Fruit fly (Drosophila melanogaster) whole organism, embryonic: ENCODE data around the gene Jhbp5.

ENCODE experiments used
- Abd-B ChIP-seq: fragments of 200-800 bp; sonication (Bioruptor generic); optimal IDR thresholded peaks from 2 replicates; lab custom pipeline; 2018; ENCODE audit warnings: missing biosample characterization, mild to moderate bottlenecking, missing genetic modification characterization, moderate library complexity
- Antp ChIP-seq: fragments of 200-800 bp; sonication (Bioruptor generic); optimal IDR thresholded peaks from 3 replicates; lab custom pipeline; 2016; ENCODE audit warnings: missing biosample characterization, missing genetic modification characterization
- Atf-2 ChIP-seq: fragments of 200-800 bp; sonication (Bioruptor generic); optimal IDR thresholded peaks from 2 replicates; lab custom pipeline; 2016; ENCODE audit warnings: missing biosample characterization, missing genetic modification characterization
- Bgb ChIP-seq: fragments of 200-800 bp; sonication (Bioruptor generic); IDR thresholded peaks from 2 replicates; pipeline ENCODE4 v1.3.6; 2022; ENCODE audit warnings: missing biosample characterization, missing genetic modification characterization; ENCODE audit not compliant: partially characterized antibody
- CG10321 ChIP-seq: fragments of 200-800 bp; sonication (Bioruptor generic); IDR thresholded peaks from 2 replicates; pipeline ENCODE4 v1.3.6; 2022; ENCODE audit warnings: missing biosample characterization, missing genetic modification characterization
- CG10543 ChIP-seq: fragments of 200-800 bp; sonication (Bioruptor generic); optimal IDR thresholded peaks from 3 replicates; lab custom pipeline; 2017; ENCODE audit warnings: missing biosample characterization, mild to moderate bottlenecking, missing genetic modification characterization, moderate library complexity
- CG11456 ChIP-seq: fragments of 200-800 bp; sonication (Bioruptor generic); IDR thresholded peaks from 3 replicates; pipeline ENCODE4 v1.3.6; 2022; ENCODE audit warnings: missing biosample characterization, missing genetic modification characterization
- CG11560 ChIP-seq: fragments of 200-800 bp; sonication (Bioruptor generic); IDR thresholded peaks from 3 replicates; pipeline ENCODE4 v1.3.6; 2022; ENCODE audit warnings: missing biosample characterization, missing genetic modification characterization
- CG13287 ChIP-seq: fragments of 200-800 bp; sonication (Bioruptor generic); IDR thresholded peaks from 2 replicates; pipeline ENCODE4 v1.3.6; 2022; ENCODE audit warnings: missing biosample characterization, missing genetic modification characterization; ENCODE audit not compliant: partially characterized antibody
- CG1603 ChIP-seq: fragments of 200-800 bp; sonication (Bioruptor generic); optimal IDR thresholded peaks from 2 replicates; lab custom pipeline; 2019; ENCODE audit warnings: missing biosample characterization, mild to moderate bottlenecking, missing genetic modification characterization, moderate library complexity
- CG16813 ChIP-seq: fragments of 200-800 bp; sonication (Bioruptor generic); IDR thresholded peaks from 3 replicates; pipeline ENCODE4 v1.3.6; 2022; ENCODE audit warnings: missing biosample characterization, missing genetic modification characterization; ENCODE audit not compliant: partially characterized antibody
- CG17328 ChIP-seq: fragments of 200-800 bp; sonication (Bioruptor generic); IDR thresholded peaks from 2 replicates; pipeline ENCODE4 v1.3.6; 2022; ENCODE audit warnings: missing biosample characterization, missing genetic modification characterization
- CG17361 ChIP-seq: fragments of 200-800 bp; sonication (Bioruptor generic); IDR thresholded peaks from 3 replicates; pipeline ENCODE4 v1.3.6; 2022; ENCODE audit warnings: missing biosample characterization, missing genetic modification characterization
- CG18599 ChIP-seq: fragments of 200-800 bp; sonication (Bioruptor generic); optimal IDR thresholded peaks from 3 replicates; lab custom pipeline; 2017; ENCODE audit warnings: missing biosample characterization, missing genetic modification characterization, mild to moderate bottlenecking, moderate library complexity, missing genetic modification reagents
- CG32532 ChIP-seq: fragments of 200-800 bp; sonication (Bioruptor generic); IDR thresholded peaks from 2 replicates; pipeline ENCODE4 v1.3.6; 2022; ENCODE audit warnings: missing biosample characterization, missing genetic modification characterization
- CG3281 ChIP-seq: fragments of 200-800 bp; sonication (Bioruptor generic); optimal IDR thresholded peaks from 3 replicates; lab custom pipeline; 2017; ENCODE audit warnings: missing biosample characterization, mild to moderate bottlenecking, missing genetic modification characterization
- CG3407 ChIP-seq: fragments of 200-800 bp; sonication (Bioruptor generic); optimal IDR thresholded peaks from 2 replicates; lab custom pipeline; 2018; ENCODE audit warnings: missing biosample characterization, mild to moderate bottlenecking, missing genetic modification characterization
- CG34422 ChIP-seq: fragments of 200-800 bp; sonication (Bioruptor generic); IDR thresholded peaks from 3 replicates; pipeline ENCODE4 v1.3.6; 2022; ENCODE audit warnings: missing biosample characterization, missing genetic modification characterization
- CG4730 ChIP-seq: fragments of 200-800 bp; sonication (Bioruptor generic); IDR thresholded peaks from 2 replicates; pipeline ENCODE4 v1.3.6; 2022; ENCODE audit warnings: missing biosample characterization, missing genetic modification characterization
- CG5180 ChIP-seq: fragments of 200-800 bp; sonication (Bioruptor generic); optimal IDR thresholded peaks from 3 replicates; lab custom pipeline; 2017; ENCODE audit warnings: missing biosample characterization, missing genetic modification characterization, mild to moderate bottlenecking, moderate library complexity, missing genetic modification reagents
- CG8765 ChIP-seq: fragments of 200-800 bp; sonication (Bioruptor generic); IDR thresholded peaks from 2 replicates; pipeline ENCODE4 v1.3.6; 2022; ENCODE audit warnings: missing biosample characterization, missing genetic modification characterization
- CG9876 ChIP-seq: fragments of 200-800 bp; sonication (Bioruptor generic); optimal IDR thresholded peaks from 2 replicates; lab custom pipeline; 2016; ENCODE audit warnings: missing biosample characterization, missing genetic modification characterization
- Dek ChIP-seq: fragments of 200-800 bp; sonication (Bioruptor generic); optimal IDR thresholded peaks from 3 replicates; lab custom pipeline; 2019; ENCODE audit warnings: missing biosample characterization, mild to moderate bottlenecking, missing genetic modification characterization, moderate library complexity
- Ets65A ChIP-seq: fragments of 200-800 bp; sonication (Bioruptor generic); peaks from one replicate; lab custom pipeline; 2016; ENCODE audit warnings: missing biosample characterization, missing genetic modification characterization
- Gsc ChIP-seq: fragments of 200-800 bp; sonication (Bioruptor generic); IDR thresholded peaks from 2 replicates; pipeline ENCODE4 v1.3.6; 2022; ENCODE audit warnings: missing biosample characterization, missing genetic modification characterization
- Gug ChIP-seq: fragments of 200-800 bp; sonication (Bioruptor generic); IDR thresholded peaks from 4 replicates; pipeline ENCODE4 v1.3.6; 2022; ENCODE audit warnings: missing biosample characterization, missing genetic modification characterization
- HLH54F ChIP-seq: fragments of 200-800 bp; sonication (Bioruptor generic); optimal IDR thresholded peaks from 3 replicates; lab custom pipeline; 2016; ENCODE audit warnings: missing biosample characterization, missing genetic modification characterization
- Hr3 ChIP-seq: fragments of 200-800 bp; sonication (Bioruptor generic); optimal IDR thresholded peaks from 3 replicates; lab custom pipeline; 2016; ENCODE audit warnings: missing biosample characterization, missing genetic modification characterization
- Max ChIP-seq: fragments of 200-800 bp; sonication (Bioruptor generic); optimal IDR thresholded peaks from 2 replicates; lab custom pipeline; 2016; ENCODE audit warnings: missing biosample characterization, mild to moderate bottlenecking, missing genetic modification characterization
- Nf-YC ChIP-seq: fragments of 200-800 bp; optimal IDR thresholded peaks from 3 replicates; lab custom pipeline; 2019; ENCODE audit warnings: missing biosample characterization, mild to moderate bottlenecking, missing genetic modification characterization, moderate library complexity
- Pdp1 ChIP-seq, 2 experiments: fragments of 200-800 bp; sonication (Bioruptor generic); optimal IDR thresholded peaks; 3 replicates each; lab custom pipeline; 2016; ENCODE audit warnings: missing biosample characterization in 2 of 2, missing genetic modification characterization in 2 of 2, mild to moderate bottlenecking in 1 of 2, moderate library complexity in 1 of 2
- Ravus ChIP-seq: fragments of 200-800 bp; sonication (Bioruptor generic); IDR thresholded peaks from 2 replicates; pipeline ENCODE4 v1.3.6; 2022; ENCODE audit warnings: missing biosample characterization, missing genetic modification characterization
- Stat92E ChIP-seq, 3 experiments: fragments of >200 bp in 2 of 3; fragments of 200-800 bp in 1 of 3; sonication (Bioruptor generic) in 1 of 3; optimal IDR thresholded peaks; 2 replicates each; lab custom pipeline; 2017 to 2019; ENCODE audit warnings: missing biosample characterization in 3 of 3, missing genetic modification characterization in 3 of 3, mild to moderate bottlenecking in 1 of 3, moderate library complexity in 1 of 3
- al ChIP-seq: fragments of 200-800 bp; sonication (Bioruptor generic); IDR thresholded peaks from 2 replicates; pipeline ENCODE4 v1.3.6; 2022; ENCODE audit warnings: missing biosample characterization, missing genetic modification characterization
- aop ChIP-seq: fragments of 200-800 bp; sonication (Bioruptor generic); IDR thresholded peaks from 2 replicates; pipeline ENCODE4 v1.3.6; 2022; ENCODE audit warnings: missing biosample characterization, missing genetic modification characterization
- bsh ChIP-seq, 2 experiments: fragments of 200-800 bp; sonication (Bioruptor generic); optimal IDR thresholded peaks; 2 replicates each; lab custom pipeline; 2017 to 2018; ENCODE audit warnings: mild to moderate bottlenecking in 2 of 2, missing biosample characterization in 2 of 2, missing genetic modification characterization in 2 of 2, moderate library complexity in 1 of 2
- chinmo ChIP-seq: fragments of 200-800 bp; sonication (Bioruptor generic); IDR thresholded peaks from 4 replicates; pipeline ENCODE4 v1.3.6; 2022; ENCODE audit warnings: missing biosample characterization, missing genetic modification characterization; ENCODE audit not compliant: partially characterized antibody
- ftz-f1 ChIP-seq: fragments of 200-800 bp; sonication (Bioruptor generic); optimal IDR thresholded peaks from 2 replicates; lab custom pipeline; 2016; ENCODE audit warnings: missing biosample characterization, missing genetic modification characterization
- gfzf ChIP-seq: fragments of 200-800 bp; sonication (Bioruptor generic); optimal IDR thresholded peaks from 2 replicates; lab custom pipeline; 2016; ENCODE audit warnings: missing biosample characterization, mild to moderate bottlenecking, missing genetic modification characterization, moderate library complexity
- klu ChIP-seq: fragments of 200-800 bp; sonication (Bioruptor generic); IDR thresholded peaks from 2 replicates; pipeline ENCODE4 v1.3.6; 2022; ENCODE audit warnings: missing biosample characterization, missing genetic modification characterization
- lilli ChIP-seq: fragments of 200-800 bp; sonication (Bioruptor generic); optimal IDR thresholded peaks from 3 replicates; lab custom pipeline; 2016; ENCODE audit warnings: missing biosample characterization, missing genetic modification characterization
- maf-S ChIP-seq: fragments of 200-800 bp; sonication (Bioruptor generic); optimal IDR thresholded peaks from 2 replicates; lab custom pipeline; 2016; ENCODE audit warnings: missing biosample characterization, missing genetic modification characterization
- nau ChIP-seq: fragments of 200-800 bp; sonication (Bioruptor generic); optimal IDR thresholded peaks from 3 replicates; lab custom pipeline; 2017; ENCODE audit warnings: missing biosample characterization, mild to moderate bottlenecking, missing genetic modification characterization, missing genetic modification reagents
- pan ChIP-seq, 4 experiments: fragments of >200 bp in 3 of 4; fragments of 200-800 bp in 1 of 4; sonication (Bioruptor generic) in 1 of 4; optimal IDR thresholded peaks in 3 of 4; IDR thresholded peaks in 1 of 4; 2 replicates each; pipeline versions ENCODE4 v1.3.6 to Lab custom; 2017 to 2022; ENCODE audit warnings: missing biosample characterization in 2 of 4, missing genetic modification characterization in 2 of 4, mixed read lengths in 1 of 4
- slbo ChIP-seq: fragments of 200-800 bp; sonication (Bioruptor generic); IDR thresholded peaks from 2 replicates; pipeline ENCODE4 v1.3.6; 2022; ENCODE audit warnings: missing biosample characterization, missing genetic modification characterization
- sna ChIP-seq: fragments of 200-800 bp; sonication (Bioruptor generic); IDR thresholded peaks from 2 replicates; pipeline ENCODE4 v1.3.6; 2022; ENCODE audit warnings: missing biosample characterization, missing genetic modification characterization; ENCODE audit not compliant: partially characterized antibody
- sr ChIP-seq: fragments of 200-800 bp; sonication (Bioruptor generic); IDR thresholded peaks from 3 replicates; pipeline ENCODE4 v1.3.6; 2022; ENCODE audit warnings: missing biosample characterization, missing genetic modification characterization
- unc-4 ChIP-seq: fragments of 200-800 bp; sonication (Bioruptor generic); IDR thresholded peaks from 2 replicates; pipeline ENCODE4 v1.3.6; 2022; ENCODE audit warnings: missing biosample characterization, missing genetic modification characterization; ENCODE audit not compliant: partially characterized antibody
- vnd ChIP-seq: fragments of 200-800 bp; sonication (Bioruptor generic); IDR thresholded peaks from 3 replicates; pipeline ENCODE4 v1.3.6; 2022; ENCODE audit warnings: missing biosample characterization, missing genetic modification characterization; ENCODE audit not compliant: partially characterized antibody

The Jhbp5 gene

DNA sequence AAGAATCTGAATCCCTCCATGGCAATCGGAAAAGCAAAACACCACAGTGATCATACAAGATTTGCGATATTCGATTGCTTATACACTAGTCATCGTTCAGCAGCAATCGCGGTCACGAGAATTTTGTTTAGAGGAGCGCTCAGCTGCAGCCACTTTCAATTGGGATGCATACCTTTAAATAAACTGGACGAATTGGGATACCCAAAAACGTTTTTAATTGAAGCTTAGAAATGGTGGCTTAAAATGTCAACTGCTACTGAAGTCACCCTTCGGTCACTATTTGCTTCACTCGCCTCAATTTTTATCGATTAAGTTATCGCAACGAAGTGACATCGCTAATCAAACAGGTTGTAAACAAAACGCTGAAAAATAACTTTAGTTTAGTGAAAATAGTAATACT lies 3.4 kb upstream of the Jhbp5 start, which contains the start of the genes IKKbeta and CG5013 (continued):
- no peak for TF ChIP-seq Dek
- TF ChIP-seq Stat92E (GFP tag; optimal IDR thresholded peaks at IDR 0.05; lab: Kevin White, UChicago), result peak in 1 of 3 experiments; percentile 24
- no peak for TF ChIP-seq pan (optimal IDR thresholded peaks at IDR 0.05; lab: Kevin White, UChicago)
- no peak for TF ChIP-seq pan (GFP tag; optimal IDR thresholded peaks at IDR 0.05 in 1 of 2, IDR thresholded peaks at IDR 0.05 in 1 of 2)
- TF ChIP-seq CG9876, result peak; percentile 26
- peak; percentile 85 for TF ChIP-seq CG13287
- TF ChIP-seq slbo (GFP tag; lab: Robert Waterston, UW), result peak; percentile 72
- peak; percentile 80 for TF ChIP-seq unc-4 (GFP tag; lab: Robert Waterston, UW)
- no peak for TF ChIP-seq aop (GFP tag; lab: Robert Waterston, UW)
- TF ChIP-seq Ets65A (GFP tag; lab: Kevin White, UChicago), result peak; percentile 95
- TF ChIP-seq Gsc, result no peak
- TF ChIP-seq chinmo, result 0 out of 4 replicates have a peak, but pooled peaks have one; percentile 37
- peak; percentile 7; the same call in 1 of the 2 replicates for TF ChIP-seq CG8765
- TF ChIP-seq CG11456, result 0 out of 3 replicates have a peak, but pooled peaks have one; percentile 45
- peak; percentile 73 for TF ChIP-seq CG1603 (tag; lab: Kevin White, UChicago)
- no peak for TF ChIP-seq sr
- no peak for TF ChIP-seq CG18599 (GFP tag; lab: Kevin White, UChicago)
- TF ChIP-seq CG5180 (GFP tag; lab: Kevin White, UChicago), result peak; percentile 98
- TF ChIP-seq HLH54F (GFP tag; lab: Kevin White, UChicago), result peak; percentile 60
- peak; percentile 46 for TF ChIP-seq gfzf (GFP tag; lab: Kevin White, UChicago)
- peak; percentile 87 for TF ChIP-seq sna (GFP tag; lab: Robert Waterston, UW)
- peak; percentile 40; the same call in 1 of the 2 replicates for TF ChIP-seq al (GFP tag; lab: Robert Waterston, UW)
- TF ChIP-seq Nf-YC (tag; lab: Kevin White, UChicago), result peak; percentile 50
- peak; percentile 38 for TF ChIP-seq Abd-B (GFP tag; lab: Kevin White, UChicago)
- TF ChIP-seq Max (GFP tag; lab: Kevin White, UChicago), result peak; percentile 57
- TF ChIP-seq nau (GFP tag; lab: Kevin White, UChicago), result no peak
- TF ChIP-seq klu, result peak; percentile 31; the same call in 1 of the 2 replicates
- peak; percentile 81 for TF ChIP-seq CG16813 (GFP tag; lab: Robert Waterston, UW)
- peak in 1 of 2 experiments; percentile 11 for TF ChIP-seq bsh (GFP tag; optimal IDR thresholded peaks at IDR 0.05; lab: Kevin White, UChicago)
- no peak for TF ChIP-seq CG3281 (GFP tag; lab: Kevin White, UChicago)
- TF ChIP-seq Hr3 (GFP tag; lab: Kevin White, UChicago), result peak; percentile 6
- TF ChIP-seq Ravus (GFP tag; lab: Robert Waterston, UW), result no peak
- TF ChIP-seq maf-S, result peak; percentile 15
- TF ChIP-seq Antp, result peak; percentile 68
- TF ChIP-seq CG3407 (GFP tag; lab: Kevin White, UChicago), result no peak
- TF ChIP-seq Pdp1 (GFP tag; optimal IDR thresholded peaks at IDR 0.05; lab: Kevin White, UChicago), result peak; percentile 47 to 71
- 0 out of 3 replicates have a peak, but pooled peaks have one; percentile 36 for TF ChIP-seq CG34422 (GFP tag; lab: Robert Waterston, UW)
- peak; percentile 95 for TF ChIP-seq CG11560 (tag; lab: Robert Waterston, UW)
- TF ChIP-seq CG10543, result peak; percentile 31
- peak; percentile 76 for TF ChIP-seq Bgb (GFP tag; lab: Robert Waterston, UW)
- no peak for TF ChIP-seq CG17328 (GFP tag; lab: Robert Waterston, UW)
- TF ChIP-seq CG17361 (GFP tag; lab: Robert Waterston, UW), result peak; percentile 73
- peak; percentile 12 for TF ChIP-seq Atf-2 (GFP tag; lab: Kevin White, UChicago)
- TF ChIP-seq lilli, result peak; percentile 68
- TF ChIP-seq ftz-f1 (GFP tag; lab: Kevin White, UChicago), result no peak
- no peak for TF ChIP-seq CG4730 (GFP tag; lab: Robert Waterston, UW)
- peak; percentile 79 for TF ChIP-seq vnd
- TF ChIP-seq CG32532, result peak; percentile 62
- TF ChIP-seq Gug, result no peak; the same call in 2 of the 4 replicates
- TF ChIP-seq CG10321 (GFP tag; lab: Robert Waterston, UW), result no peak
